Worm (Caenorhabditis elegans) whole organism, L2 larva: Measurements from ENCODE around the gene clec-51.

Experiments
- nhr-10 ChIP-seq: sonication (generic microtip); optimal IDR thresholded peaks from 2 replicates; lab custom pipeline; 2017; ENCODE audit warnings: missing biosample characterization, missing genetic modification characterization
- snpc-4 ChIP-seq: fragments of 150-350 bp; optimal IDR thresholded peaks from 2 replicates; lab custom pipeline; 2014; ENCODE audit warnings: missing biosample characterization, missing genetic modification characterization

ce11 chrIV:8127430-8127829 is 36.2 kb downstream of the clec-51 start:
- TF ChIP-seq nhr-10 (tag; lab: Kevin White, UChicago), result no peak
- TF ChIP-seq snpc-4 (tag; lab: Kevin White, UChicago), result no peak
